Worm (Caenorhabditis elegans): ENCODE data around the gene K10H10.13.

DNA sequence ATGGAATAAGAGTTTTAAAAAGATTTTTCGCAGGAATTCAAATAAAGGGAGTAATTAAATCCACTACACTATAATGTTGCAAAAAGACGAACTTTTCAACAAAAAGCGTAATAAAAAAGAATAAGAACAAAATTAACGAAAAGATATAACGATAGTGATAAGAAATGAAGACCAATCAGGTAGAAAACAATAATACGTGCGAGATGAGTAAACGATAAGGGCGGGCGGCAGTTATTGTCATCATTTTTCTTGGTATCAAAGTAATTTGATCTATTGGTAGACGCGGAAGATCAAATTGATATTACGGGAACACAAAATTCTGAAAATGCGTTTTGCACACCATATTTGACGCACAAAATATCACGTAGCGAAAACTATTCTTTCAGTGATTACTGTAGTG lies 16.6 kb downstream of the K10H10.13 start:
- TF ChIP-seq nhr-23 (tag; optimal IDR thresholded peaks at IDR 0.05) (no peak), unc-62 (GFP tag; optimal IDR thresholded peaks at IDR 0.05) (no peak)
